Fruit fly (Drosophila melanogaster) whole organism, pupa: ENCODE measurements around the gene CG33796.

Experiments used
- CG17806 ChIP-seq: fragments of 200-800 bp; sonication (Bioruptor generic); optimal IDR thresholded peaks from 2 replicates; lab custom pipeline; 2018; ENCODE audit warnings: missing biosample characterization, mild to moderate bottlenecking, missing genetic modification characterization, moderate library complexity
- CG8159 ChIP-seq: fragments of 200-800 bp; sonication (Bioruptor generic); optimal IDR thresholded peaks from 3 replicates; lab custom pipeline; 2018; ENCODE audit warnings: missing biosample characterization, mild to moderate bottlenecking, missing genetic modification characterization, moderate library complexity
- CG8301 ChIP-seq: fragments of 200-800 bp; sonication (Bioruptor generic); optimal IDR thresholded peaks from 2 replicates; lab custom pipeline; 2018; ENCODE audit warnings: missing biosample characterization, mild to moderate bottlenecking, missing genetic modification characterization
- EcR ChIP-seq: fragments of 200-800 bp; sonication (Bioruptor generic); optimal IDR thresholded peaks from 3 replicates; lab custom pipeline; 2019; ENCODE audit warnings: missing biosample characterization, missing genetic modification characterization, mild to moderate bottlenecking, moderate library complexity, missing genetic modification reagents
- Ets98B ChIP-seq: fragments of 200-800 bp; sonication (Bioruptor generic); IDR thresholded peaks from 2 replicates; pipeline ENCODE4 v1.3.6; 2022; ENCODE audit warnings: missing biosample characterization, missing genetic modification characterization
- Pif1A ChIP-seq: fragments of 200-800 bp; sonication (Bioruptor generic); optimal IDR thresholded peaks from 3 replicates; lab custom pipeline; 2016; ENCODE audit warnings: missing biosample characterization, missing genetic modification characterization
- Snoo ChIP-seq: fragments of 200-800 bp; sonication (Bioruptor generic); optimal IDR thresholded peaks from 3 replicates; lab custom pipeline; 2017; ENCODE audit warnings: missing biosample characterization, mild to moderate bottlenecking, missing genetic modification characterization, inconsistent platforms
- fd96Ca ChIP-seq: fragments of 200-800 bp; sonication (Bioruptor generic); IDR thresholded peaks from 3 replicates; pipeline ENCODE4 v1.3.6; 2022; ENCODE audit warnings: missing biosample characterization, missing genetic modification characterization

dm6 chr3L:16145282-16145681 is 24.6 kb downstream of the CG33796 start:
- TF ChIP-seq CG8159 (no peak), Snoo (peak; percentile 64), fd96Ca (GFP tag; lab: Robert Waterston, UW) (no peak), CG17806 (tag; lab: Kevin White, UChicago) (no peak), CG8301 (no peak), Pif1A (GFP tag; lab: Kevin White, UChicago) (no peak), Ets98B (GFP tag; lab: Robert Waterston, UW) (no peak), EcR (no peak)
